Fruit fly (Drosophila melanogaster) Kc167 (cell line): ENCODE measurements around the gene CG9839.

Source experiments
- Sin3A ChIP-seq: fragments of >200 bp; optimal IDR thresholded peaks from 2 replicates; lab custom pipeline; 2018; ENCODE audit warnings: missing external identifiers
- h ChIP-seq: fragments of >200 bp; optimal IDR thresholded peaks from 3 replicates; lab custom pipeline; 2018; ENCODE audit warnings: missing external identifiers
- psq ChIP-seq: fragments of >200 bp; optimal IDR thresholded peaks from 2 replicates; lab custom pipeline; 2017; ENCODE audit warnings: missing external identifiers

DNA sequence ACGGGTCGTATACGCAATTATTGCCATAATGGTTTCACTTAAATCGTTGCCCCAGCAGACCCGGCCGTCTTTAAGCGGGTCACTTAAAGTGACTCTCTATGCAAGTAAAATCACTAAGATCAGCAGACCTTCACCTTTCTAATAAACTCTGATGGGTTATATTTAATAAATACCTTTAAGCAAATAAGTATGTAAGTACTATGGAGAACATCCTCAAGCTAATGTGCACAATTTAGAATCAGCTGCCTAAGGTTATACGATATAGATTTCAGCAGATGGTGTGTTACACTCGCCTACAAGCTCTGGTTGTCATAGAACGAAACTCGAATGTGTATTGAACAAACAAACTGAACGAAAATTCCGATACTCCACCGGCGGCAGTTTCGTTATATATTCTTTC is 36.5 kb downstream of the CG9839 start, which contains the start of gene CG8236:
- no peak for TF ChIP-seq psq (lab: Kevin White, UChicago)
- TF ChIP-seq h (lab: Kevin White, UChicago): no peak
- no peak for TF ChIP-seq Sin3A (lab: Kevin White, UChicago)
